Worm (Caenorhabditis elegans) whole organism, early embryonic: ENCODE measurements around the gene ZK1010.10.

ENCODE experiments used
- B0310.2 ChIP-seq: sonication (generic microtip); optimal IDR thresholded peaks from 2 replicates; lab custom pipeline; 2016; ENCODE audit warnings: mild to moderate bottlenecking, missing genetic modification characterization, missing compliant biosample characterization
- aly-1 ChIP-seq: sonication (generic microtip); optimal IDR thresholded peaks from 2 replicates; lab custom pipeline; 2016; ENCODE audit warnings: missing genetic modification characterization, missing compliant biosample characterization
- ama-1 ChIP-seq: fragments of 150-350 bp; optimal IDR thresholded peaks from 2 replicates; lab custom pipeline; 2014
- ceh-13 ChIP-seq: fragments of 200-800 bp; sonication (Bioruptor generic); optimal IDR thresholded peaks from 2 replicates; lab custom pipeline; 2018; ENCODE audit warnings: mild to moderate bottlenecking, missing genetic modification characterization, missing compliant biosample characterization
- ceh-36 ChIP-seq: sonication (generic microtip); optimal IDR thresholded peaks from 2 replicates; lab custom pipeline; 2016; ENCODE audit warnings: missing genetic modification characterization, inconsistent platforms, missing compliant biosample characterization
- ets-7 ChIP-seq: sonication (generic microtip); optimal IDR thresholded peaks from 2 replicates; lab custom pipeline; 2016; ENCODE audit warnings: missing genotype, missing genetic modification characterization, missing compliant biosample characterization
- flt-1 ChIP-seq: fragments of 200-800 bp; sonication (Bioruptor generic); IDR thresholded peaks from 2 replicates; pipeline ENCODE4 v1.3.6; 2022; ENCODE audit warnings: missing genetic modification characterization, missing compliant biosample characterization
- hmg-4 ChIP-seq: fragments of 200-800 bp; sonication (Bioruptor generic); optimal IDR thresholded peaks from 2 replicates; lab custom pipeline; 2018; ENCODE audit warnings: mild to moderate bottlenecking, missing genetic modification characterization, missing compliant biosample characterization
- scrt-1 ChIP-seq: fragments of 200-800 bp; sonication (Bioruptor generic); IDR thresholded peaks from 2 replicates; pipeline ENCODE4 v1.3.6; 2022; ENCODE audit warnings: missing genetic modification characterization, missing compliant biosample characterization
- sea-1 ChIP-seq: fragments of 200-800 bp; sonication (Bioruptor generic); conservative IDR thresholded peaks from 2 replicates; pipeline ENCODE4 v1.3.6; 2022; ENCODE audit warnings: missing genetic modification characterization, missing compliant biosample characterization
- tbx-11 ChIP-seq: fragments of 200-800 bp; sonication (Bioruptor generic); IDR thresholded peaks from 2 replicates; pipeline ENCODE4 v1.3.6; 2022; ENCODE audit warnings: missing genetic modification characterization, missing compliant biosample characterization

DNA sequence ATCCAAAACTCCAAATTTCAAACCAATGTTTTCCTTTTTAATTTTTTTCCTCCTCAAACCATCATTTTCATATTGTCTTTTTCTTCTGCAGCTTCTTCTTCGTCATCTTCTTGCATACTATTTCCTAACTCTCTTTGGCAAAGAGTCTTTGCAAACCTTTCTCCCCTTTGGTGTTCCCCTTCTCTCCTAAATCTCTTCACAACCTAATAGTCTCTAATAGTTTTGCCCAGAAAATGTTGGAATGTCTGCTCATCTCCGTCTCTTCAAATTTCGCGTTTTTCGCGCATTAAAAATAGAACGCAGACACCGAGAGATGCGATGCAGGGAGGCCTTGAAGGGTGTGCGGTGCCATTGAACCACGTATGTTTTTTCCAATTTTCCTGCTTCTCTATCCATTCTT is at the start of gene ZK1010.10:
- TF ChIP-seq ceh-36 (tag; lab: Kevin White, UChicago) (no peak), ets-7 (tag; lab: Kevin White, UChicago) (no peak), scrt-1 (GFP tag; lab: Robert Waterston, UW) (no peak), aly-1 (tag; lab: Kevin White, UChicago) (no peak), tbx-11 (GFP tag; lab: Robert Waterston, UW) (no peak), ama-1 (no peak), B0310.2 (tag; lab: Kevin White, UChicago) (no peak), hmg-4 (peak; percentile 9), ceh-13 (GFP tag; lab: Kevin White, UChicago) (no peak), sea-1 (GFP tag; lab: Robert Waterston, UW) (no peak), flt-1 (GFP tag; lab: Robert Waterston, UW) (no peak)
